Fruit fly (Drosophila melanogaster) whole organism: ENCODE results near the gene Nf-YA.

Source experiments
- CG8478 ChIP-seq: fragments of >200 bp; optimal IDR thresholded peaks from 2 replicates; lab custom pipeline; 2018; ENCODE audit warnings: inconsistent platforms
- EcR ChIP-seq, 2 experiments: fragments of >200 bp; optimal IDR thresholded peaks; 2 replicates each; lab custom pipeline; 2017; ENCODE audit warnings: missing biosample characterization in 2 of 2, missing genetic modification characterization in 2 of 2, missing genetic modification reagents in 2 of 2
- pan ChIP-seq: fragments of >200 bp; optimal IDR thresholded peaks from 2 replicates; lab custom pipeline; 2017
- psq ChIP-seq: fragments of >200 bp; optimal IDR thresholded peaks from 2 replicates; lab custom pipeline; 2017
- usp ChIP-seq: fragments of >200 bp; optimal IDR thresholded peaks from 2 replicates; lab custom pipeline; 2017; ENCODE audit warnings: missing biosample characterization, missing genetic modification characterization, mixed read lengths

DNA sequence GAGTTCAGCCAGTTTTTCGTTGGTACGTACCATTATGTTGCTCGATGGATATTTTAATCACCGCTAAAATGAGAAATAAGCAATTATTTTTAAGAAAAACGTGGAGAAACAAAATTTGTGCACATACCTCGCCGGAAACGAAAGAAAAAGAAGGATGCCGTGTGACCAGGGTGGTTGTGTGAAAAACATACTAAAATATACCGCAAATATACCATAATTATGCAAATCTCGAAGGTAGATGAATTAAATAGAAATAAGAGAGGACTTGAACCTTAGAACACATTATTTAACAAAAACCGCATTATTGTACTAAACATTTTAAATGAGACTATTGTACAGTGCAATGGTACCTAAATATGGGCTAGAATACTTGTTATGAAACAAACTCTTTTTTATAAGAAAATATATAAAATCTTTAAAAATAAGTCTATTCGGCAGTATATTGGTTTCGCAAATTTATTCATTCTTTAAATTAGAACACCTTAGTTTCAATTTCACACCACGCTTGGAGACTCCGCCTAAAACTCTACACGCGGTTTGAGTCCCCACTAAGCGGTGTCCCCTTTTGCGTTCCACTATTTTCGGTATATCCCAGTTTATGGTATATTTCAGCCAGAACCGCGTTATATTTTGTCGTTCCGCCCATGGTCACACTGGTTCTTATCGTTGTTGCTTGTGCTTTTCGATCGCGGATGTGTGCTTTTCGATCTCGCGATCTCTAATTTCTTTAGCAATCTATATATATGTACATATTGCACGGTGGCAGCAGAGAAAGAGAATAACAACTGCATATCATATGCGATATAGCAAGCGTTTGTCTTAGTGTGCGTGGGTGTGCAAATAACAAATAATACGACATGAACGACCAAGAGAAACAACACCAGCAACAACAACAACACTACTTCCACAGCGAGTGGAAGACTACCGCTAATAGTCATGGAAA is 12.1 kb downstream of the Nf-YA start, which contains the start of the genes RpS17 and MTF-1:
- no peak for TF ChIP-seq psq (lab: Kevin White, UChicago)
- TF ChIP-seq usp (GFP tag; lab: Kevin White, UChicago): no peak
- TF ChIP-seq EcR (GFP tag; optimal IDR thresholded peaks at IDR 0.05; lab: Kevin White, UChicago): no peak
- no peak for TF ChIP-seq pan (lab: Kevin White, UChicago)
- no peak for TF ChIP-seq CG8478
